Worm (Caenorhabditis elegans) whole organism, L2 larva: ENCODE results near the gene cgt-3.
A peak's percentile ranks its signal among the peaks of the same experiment; 100 is the strongest.

Experiments
- C34F6.9 ChIP-seq: fragments of 150-350 bp; optimal IDR thresholded peaks from 2 replicates; lab custom pipeline; 2014; ENCODE audit warnings: missing biosample characterization, missing genetic modification characterization
- R02D3.7 ChIP-seq: fragments of 150-350 bp; optimal IDR thresholded peaks from 2 replicates; lab custom pipeline; 2014; ENCODE audit warnings: missing biosample characterization, missing genetic modification characterization
- Y55F3AM.14 ChIP-seq: fragments of 200-800 bp; sonication (Bioruptor generic); optimal IDR thresholded peaks from 2 replicates; lab custom pipeline; 2018; ENCODE audit warnings: mild to moderate bottlenecking, missing genetic modification characterization, missing compliant biosample characterization
- ZK546.5 ChIP-seq: sonication (generic microtip); optimal IDR thresholded peaks from 2 replicates; lab custom pipeline; 2017; ENCODE audit warnings: missing biosample characterization, missing genetic modification characterization
- alr-1 ChIP-seq: fragments of 150-350 bp; optimal IDR thresholded peaks from 2 replicates; lab custom pipeline; 2014; ENCODE audit warnings: missing biosample characterization, missing genetic modification characterization
- aly-2 ChIP-seq: fragments of 150-350 bp; optimal IDR thresholded peaks from 2 replicates; lab custom pipeline; 2014; ENCODE audit warnings: missing biosample characterization, missing genetic modification characterization
- ama-1 ChIP-seq: fragments of 150-350 bp; optimal IDR thresholded peaks from 2 replicates; lab custom pipeline; 2018; ENCODE audit warnings: inconsistent platforms
- blmp-1 ChIP-seq: sonication (generic microtip); optimal IDR thresholded peaks from 2 replicates; lab custom pipeline; 2017; ENCODE audit warnings: missing genetic modification characterization, mild to moderate bottlenecking, missing compliant biosample characterization, antibody characterized with exemption, moderate library complexity; ENCODE audit not compliant: insufficient read depth
- ceh-82 ChIP-seq: fragments of 150-350 bp; optimal IDR thresholded peaks from 2 replicates; lab custom pipeline; 2014; ENCODE audit warnings: missing biosample characterization, missing genetic modification characterization
- crh-2 ChIP-seq: sonication (generic microtip); optimal IDR thresholded peaks from 2 replicates; lab custom pipeline; 2017; ENCODE audit warnings: missing biosample characterization, missing genetic modification characterization
- dmd-4 ChIP-seq: sonication (generic microtip); optimal IDR thresholded peaks from 2 replicates; lab custom pipeline; 2017; ENCODE audit warnings: missing biosample characterization, missing genetic modification characterization
- egl-27 ChIP-seq: sonication (generic microtip); optimal IDR thresholded peaks from 3 replicates; lab custom pipeline; 2017; ENCODE audit warnings: missing biosample characterization, missing genetic modification reagents, missing genetic modification characterization
- elt-1 ChIP-seq: fragments of 150-350 bp; optimal IDR thresholded peaks from 2 replicates; lab custom pipeline; 2014; ENCODE audit warnings: missing biosample characterization, missing genetic modification characterization
- elt-3 ChIP-seq: sonication (generic microtip); optimal IDR thresholded peaks from 2 replicates; lab custom pipeline; 2017; ENCODE audit warnings: missing biosample characterization, missing genetic modification characterization
- fos-1 ChIP-seq: fragments of 150-350 bp; optimal IDR thresholded peaks from 2 replicates; lab custom pipeline; 2014; ENCODE audit warnings: missing biosample characterization, missing genetic modification characterization
- lin-13 ChIP-seq: fragments of 150-350 bp; optimal IDR thresholded peaks from 2 replicates; lab custom pipeline; 2014; ENCODE audit warnings: missing biosample characterization, missing genetic modification reagents, missing genetic modification characterization
- lin-39 ChIP-seq: fragments of 150-350 bp; optimal IDR thresholded peaks from 2 replicates; lab custom pipeline; 2014; ENCODE audit warnings: missing biosample characterization, missing genetic modification reagents, missing genetic modification characterization
- lsy-2 ChIP-seq, 2 experiments: fragments of 150-350 bp in 1 of 2; sonication (generic microtip) in 1 of 2; optimal IDR thresholded peaks; 2 replicates each; lab custom pipeline; 2014 to 2017; ENCODE audit warnings: missing biosample characterization in 2 of 2, missing genetic modification characterization in 2 of 2
- mab-5 ChIP-seq: fragments of 150-350 bp; optimal IDR thresholded peaks from 2 replicates; lab custom pipeline; 2014; ENCODE audit warnings: missing biosample characterization, missing genetic modification characterization
- nhr-11 ChIP-seq: fragments of 150-350 bp; optimal IDR thresholded peaks from 2 replicates; lab custom pipeline; 2014; ENCODE audit warnings: missing biosample characterization, missing genetic modification characterization
- nhr-12 ChIP-seq: fragments of 150-350 bp; optimal IDR thresholded peaks from 2 replicates; lab custom pipeline; 2014; ENCODE audit warnings: missing biosample characterization, missing genetic modification characterization
- nhr-129 ChIP-seq: fragments of 150-350 bp; optimal IDR thresholded peaks from 2 replicates; lab custom pipeline; 2014; ENCODE audit warnings: missing biosample characterization, missing genetic modification characterization
- nhr-21 ChIP-seq: fragments of 150-350 bp; optimal IDR thresholded peaks from 2 replicates; lab custom pipeline; 2014; ENCODE audit warnings: missing biosample characterization, missing genetic modification characterization
- nhr-23 ChIP-seq: fragments of 150-350 bp; optimal IDR thresholded peaks from 2 replicates; lab custom pipeline; 2014; ENCODE audit warnings: missing biosample characterization, missing genetic modification reagents, missing genetic modification characterization
- nhr-237 ChIP-seq: fragments of 150-350 bp; optimal IDR thresholded peaks from 2 replicates; lab custom pipeline; 2014; ENCODE audit warnings: missing biosample characterization, missing genetic modification characterization
- nhr-6 ChIP-seq: fragments of 150-350 bp; optimal IDR thresholded peaks from 2 replicates; lab custom pipeline; 2014; ENCODE audit warnings: missing biosample characterization, missing genetic modification characterization
- nhr-77 ChIP-seq: fragments of 150-350 bp; optimal IDR thresholded peaks from 2 replicates; lab custom pipeline; 2014; ENCODE audit warnings: missing biosample characterization, missing genetic modification characterization
- sem-4 ChIP-seq: fragments of 150-350 bp; optimal IDR thresholded peaks from 2 replicates; lab custom pipeline; 2014; ENCODE audit warnings: missing biosample characterization, missing genetic modification reagents, missing genetic modification characterization
- sma-3 ChIP-seq: sonication (generic microtip); optimal IDR thresholded peaks from 2 replicates; lab custom pipeline; 2016; ENCODE audit warnings: missing genetic modification reagents, missing genetic modification characterization, missing compliant biosample characterization
- snpc-4 ChIP-seq: fragments of 150-350 bp; optimal IDR thresholded peaks from 2 replicates; lab custom pipeline; 2014; ENCODE audit warnings: missing biosample characterization, missing genetic modification characterization
- unc-39 ChIP-seq: fragments of 150-350 bp; optimal IDR thresholded peaks from 2 replicates; lab custom pipeline; 2014; ENCODE audit warnings: missing biosample characterization, missing genetic modification characterization
- unc-55 ChIP-seq: fragments of 150-350 bp; sonication (generic microtip); optimal IDR thresholded peaks from 3 replicates; lab custom pipeline; 2014; ENCODE audit warnings: missing biosample characterization, missing genetic modification reagents, missing genetic modification characterization
- zag-1 ChIP-seq: fragments of 150-350 bp; optimal IDR thresholded peaks from 2 replicates; lab custom pipeline; 2014; ENCODE audit warnings: missing biosample characterization, missing genetic modification characterization
- ztf-1 ChIP-seq: fragments of 200-800 bp; sonication (Bioruptor generic); conservative IDR thresholded peaks from 2 replicates; pipeline ENCODE4 v1.3.6; 2022; ENCODE audit warnings: missing genetic modification characterization, missing compliant biosample characterization
- ztf-11 ChIP-seq: sonication (generic microtip); optimal IDR thresholded peaks from 2 replicates; lab custom pipeline; 2017; ENCODE audit warnings: missing biosample characterization, missing genetic modification characterization
- ztf-4 ChIP-seq: fragments of 150-350 bp; optimal IDR thresholded peaks from 2 replicates; lab custom pipeline; 2014; ENCODE audit warnings: missing biosample characterization, missing genetic modification characterization

cgt-3 gene

DNA sequence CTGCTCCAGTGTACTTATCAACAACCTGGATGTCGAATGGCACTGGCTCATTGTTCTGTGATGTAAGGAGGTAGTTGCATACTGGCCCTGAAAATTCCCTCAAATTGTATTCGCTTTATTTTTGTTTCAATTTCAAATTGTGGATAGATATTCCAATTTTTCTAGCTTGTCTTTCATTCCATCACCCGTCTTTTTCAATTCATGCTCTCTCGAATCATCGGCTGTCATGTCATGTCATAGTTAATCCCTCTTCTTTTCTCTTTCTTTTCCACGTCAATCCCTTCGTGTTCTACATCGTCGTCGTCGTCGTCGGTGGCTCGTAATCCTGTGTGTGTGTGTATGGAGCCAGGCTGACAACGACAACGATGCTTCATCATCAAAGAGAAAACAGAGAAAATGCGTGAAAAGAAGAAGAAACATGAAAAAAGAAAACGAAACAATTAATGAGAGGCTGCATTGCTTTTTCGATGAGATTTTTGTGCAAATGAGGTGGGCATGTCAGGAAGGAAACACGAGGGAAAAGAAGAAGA is 44.6 kb downstream of the cgt-3 start:
- TF ChIP-seq elt-3 (tag; lab: Kevin White, UChicago) (no peak), aly-2 (tag; lab: Kevin White, UChicago) (no peak), sem-4 (no peak), nhr-21 (tag; lab: Kevin White, UChicago) (no peak), ceh-82 (tag; lab: Kevin White, UChicago) (no peak), lsy-2 (tag; optimal IDR thresholded peaks at IDR 0.05; lab: Kevin White, UChicago) (peak in 1 of 2 experiments; percentile 2), C34F6.9 (tag; lab: Kevin White, UChicago) (peak; percentile 21), nhr-77 (tag; lab: Kevin White, UChicago) (no peak), unc-39 (tag; lab: Kevin White, UChicago) (no peak), nhr-23 (tag; lab: Kevin White, UChicago) (no peak), ZK546.5 (tag; lab: Kevin White, UChicago) (no peak), blmp-1 (no peak), nhr-129 (tag; lab: Kevin White, UChicago) (peak; percentile 26), crh-2 (tag; lab: Kevin White, UChicago) (peak; percentile 0), lin-39 (no peak), R02D3.7 (tag; lab: Kevin White, UChicago) (no peak), sma-3 (no peak), unc-55 (GFP tag; lab: Kevin White, UChicago) (peak; percentile 77)

DNA sequence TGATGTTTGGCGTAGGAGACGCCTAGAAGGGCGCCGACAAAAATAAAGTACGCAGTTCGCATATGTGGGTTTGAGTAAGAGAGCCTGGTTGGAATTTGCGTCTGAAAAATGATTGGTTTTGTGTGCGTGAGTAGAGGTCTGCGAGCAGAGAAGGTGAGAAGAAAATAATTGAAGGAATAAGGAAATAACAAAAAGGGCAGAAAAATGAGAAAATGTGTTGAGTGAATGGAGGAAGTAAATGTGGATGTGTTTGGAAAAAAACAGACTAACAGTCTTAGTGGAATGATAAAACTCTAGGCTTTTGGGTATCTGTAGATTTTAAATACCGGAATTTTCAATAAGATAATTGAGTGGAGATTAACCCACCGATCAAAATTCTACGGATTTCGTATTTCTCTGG is 45.5 kb downstream of the cgt-3 start, which contains the start of gene casy-1:
TSS of gene casy-1 (minus strand) at position 101 of the 400 bp plus-strand sequence.
- TF ChIP-seq nhr-6, result no peak
- TF ChIP-seq ama-1 (lab: Kevin White, UChicago), result no peak
- no peak for TF ChIP-seq nhr-129 (tag; lab: Kevin White, UChicago)
- no peak for TF ChIP-seq alr-1 (tag; lab: Kevin White, UChicago)
- no peak for TF ChIP-seq dmd-4
- no peak for TF ChIP-seq snpc-4
- no peak for TF ChIP-seq ztf-4 (tag; lab: Kevin White, UChicago)
- no peak for TF ChIP-seq R02D3.7 (tag; lab: Kevin White, UChicago)
- TF ChIP-seq sma-3, result no peak
- TF ChIP-seq aly-2 (tag; lab: Kevin White, UChicago), result no peak
- TF ChIP-seq mab-5 (tag; lab: Kevin White, UChicago), result no peak
- no peak for TF ChIP-seq lin-39
- no peak for TF ChIP-seq nhr-12 (tag; lab: Kevin White, UChicago)
- TF ChIP-seq nhr-11 (tag; lab: Kevin White, UChicago), result no peak
- TF ChIP-seq ztf-1 (GFP tag; lab: Robert Waterston, UW), result no peak
- TF ChIP-seq fos-1 (tag; lab: Kevin White, UChicago), result no peak
- TF ChIP-seq nhr-237, result no peak
- TF ChIP-seq ztf-11, result no peak

DNA sequence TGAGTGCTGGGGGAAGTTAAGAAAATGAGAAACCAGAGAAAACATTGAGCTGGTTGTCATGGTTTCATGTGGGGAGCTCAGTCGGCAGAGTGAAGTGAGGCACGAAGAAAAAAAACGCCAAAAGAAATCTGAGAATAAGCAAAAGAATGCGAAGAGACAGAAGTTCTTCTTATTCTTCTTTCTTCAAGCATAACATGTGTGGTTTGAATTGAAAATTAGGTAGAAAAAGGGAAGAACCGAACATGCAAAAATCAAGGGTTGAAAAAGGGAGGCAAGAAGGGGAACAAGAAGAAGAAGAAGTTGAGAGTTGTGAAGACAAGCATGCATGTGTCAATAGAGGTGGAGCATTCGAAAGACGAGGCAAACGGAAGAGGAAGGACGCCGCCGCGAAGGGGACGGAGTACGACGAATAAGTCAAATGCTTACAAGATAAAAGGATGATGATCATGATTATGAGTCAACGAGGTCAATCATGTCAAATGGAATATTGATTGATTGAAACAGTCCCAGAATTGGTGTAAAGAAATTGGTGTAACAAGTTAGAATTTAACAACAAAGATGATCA is 46.8 kb downstream of the cgt-3 start:
- TF ChIP-seq crh-2 (tag; lab: Kevin White, UChicago) (no peak), lin-13 (GFP tag; lab: Kevin White, UChicago) (no peak), C34F6.9 (tag; lab: Kevin White, UChicago) (peak; percentile 13), Y55F3AM.14 (no peak), elt-1 (tag; lab: Kevin White, UChicago) (no peak), zag-1 (no peak), egl-27 (tag; lab: Kevin White, UChicago) (no peak)

ce11 chrII:5959575-5960119 is 48.5 kb downstream of the cgt-3 start:
- TF ChIP-seq unc-55 (GFP tag; lab: Kevin White, UChicago) (no peak), lsy-2 (tag; optimal IDR thresholded peaks at IDR 0.05; lab: Kevin White, UChicago) (peak in 1 of 2 experiments; percentile 1), nhr-21 (tag; lab: Kevin White, UChicago) (peak; percentile 52)
